Fruit fly (Drosophila melanogaster): ENCODE data around the gene rasp.

- TF ChIP-seq pan (optimal IDR thresholded peaks at IDR 0.05) (no peak), usp (GFP tag; optimal IDR thresholded peaks at IDR 0.05) (no peak), psq (optimal IDR thresholded peaks at IDR 0.05) (no peak), CG8478 (optimal IDR thresholded peaks at IDR 0.05) (no peak), EcR (GFP tag; optimal IDR thresholded peaks at IDR 0.05) (no peak), Dll (optimal IDR thresholded peaks at IDR 0.05) (no peak)
Observed at dm6 chr3L:3159309-3160194, 2.4 kb upstream of the rasp start, which contains the start of the genes ND-30 and CG15812.

All from whole organism.